Worm (Caenorhabditis elegans): ENCODE data around the gene clec-170.

The clec-170 gene

ce11 chrIV:1274583-1274982 lies 7.9 kb downstream of the clec-170 start, which contains the start of gene C09E9.1 (continued):
- TF ChIP-seq lin-54 (GFP tag; optimal IDR thresholded peaks at IDR 0.05) (peak; percentile 79), ztf-28 (GFP tag; IDR thresholded peaks at IDR 0.05) (no peak), pbrm-1 (GFP tag; IDR thresholded peaks at IDR 0.05) (peak; percentile 53; the same call in 1 of the 2 replicates), tbp1 (GFP tag; optimal IDR thresholded peaks at IDR 0.05) (no peak), zfh-2 (GFP tag; conservative IDR thresholded peaks at IDR 0.05) (peak; percentile 88), rcor-1 (GFP tag; IDR thresholded peaks at IDR 0.05) (no peak), madf-6 (GFP tag; IDR thresholded peaks at IDR 0.05) (peak; percentile 67), die-1 (tag; optimal IDR thresholded peaks at IDR 0.05) (no peak), lsl-1 (GFP tag; optimal IDR thresholded peaks at IDR 0.05) (peak; percentile 74), ekl-4 (GFP tag; IDR thresholded peaks at IDR 0.05) (peak; percentile 61), lin-35 (GFP tag; optimal IDR thresholded peaks at IDR 0.05) (peak in 1 of 3 experiments; percentile 51), F23B12.7 (tag; optimal IDR thresholded peaks at IDR 0.05; ENCODE audit: insufficient read depth) (peak; percentile 19), hlh-12 (tag; optimal IDR thresholded peaks at IDR 0.05) (no peak), nhr-90 (tag; optimal IDR thresholded peaks at IDR 0.05) (no peak), B0261.1 (tag; optimal IDR thresholded peaks at IDR 0.05) (no peak)

ce11 chrIV:1275910-1276309 lies 9.2 kb downstream of the clec-170 start:
- TF ChIP-seq unc-62 (GFP tag; optimal IDR thresholded peaks at IDR 0.05) = no peak
- no peak for TF ChIP-seq aptf-2 (GFP tag; conservative IDR thresholded peaks at IDR 0.05)
- TF ChIP-seq bed-1 (GFP tag; IDR thresholded peaks at IDR 0.05) = no peak
- TF ChIP-seq F49E8.2 (tag; optimal IDR thresholded peaks at IDR 0.05; ENCODE audit: insufficient read depth) = no peak
- no peak for TF ChIP-seq D2030.7 (GFP tag; IDR thresholded peaks at IDR 0.05)
- TF ChIP-seq aptf-3 (GFP tag; IDR thresholded peaks at IDR 0.05) = no peak
- no peak for TF ChIP-seq mes-4 (tag; optimal IDR thresholded peaks at IDR 0.05)
- TF ChIP-seq Y95B8A.8 (GFP tag; IDR thresholded peaks at IDR 0.05) = no peak
- TF ChIP-seq F57A8.1 (GFP tag; optimal IDR thresholded peaks at IDR 0.05) = no peak
- 0 out of 2 replicates have a peak, but pooled peaks have one; percentile 11 for TF ChIP-seq mcd-1 (GFP tag; IDR thresholded peaks at IDR 0.05)
- no peak for TF ChIP-seq cebp-1 (GFP tag; IDR thresholded peaks at IDR 0.05)
- TF ChIP-seq cebp-1 (tag; optimal IDR thresholded peaks at IDR 0.05) = peak; percentile 82
- no peak for TF ChIP-seq pha-4 (tag; optimal IDR thresholded peaks at IDR 0.05)
- TF ChIP-seq F22D6.2 (tag; optimal IDR thresholded peaks at IDR 0.05) = no peak
- no peak for TF ChIP-seq snpc-4 (GFP tag; optimal IDR thresholded peaks at IDR 0.05)
- TF ChIP-seq snpc-4 (tag; optimal IDR thresholded peaks at IDR 0.05) = no peak
- TF ChIP-seq B0019.2 (GFP tag; conservative IDR thresholded peaks at IDR 0.05) = peak; percentile 89
- TF ChIP-seq ceh-100 (GFP tag; IDR thresholded peaks at IDR 0.05) = no peak
- no peak for TF ChIP-seq T26A5.8 (tag; optimal IDR thresholded peaks at IDR 0.05)
- no peak for TF ChIP-seq akir-1 (GFP tag; optimal IDR thresholded peaks at IDR 0.05)
- peak; percentile 63 for TF ChIP-seq lsl-1 (GFP tag; optimal IDR thresholded peaks at IDR 0.05)
- TF ChIP-seq hrde-1 (tag; optimal IDR thresholded peaks at IDR 0.05; ENCODE audit: borderline replicate concordance) = no peak
- no peak for TF ChIP-seq ztf-22 (GFP tag; optimal IDR thresholded peaks at IDR 0.05)
- no peak for TF ChIP-seq F55B11.4 (tag; optimal IDR thresholded peaks at IDR 0.05; ENCODE audit: borderline replicate concordance, insufficient read depth)
- no peak for TF ChIP-seq madf-10 (tag; optimal IDR thresholded peaks at IDR 0.05)
- TF ChIP-seq ceh-91 (GFP tag; IDR thresholded peaks at IDR 0.05) = no peak
- no peak for TF ChIP-seq unc-130 (GFP tag; optimal IDR thresholded peaks at IDR 0.05)
- TF ChIP-seq lin-54 (GFP tag; optimal IDR thresholded peaks at IDR 0.05) = peak; percentile 18
- no peak for TF ChIP-seq K12H6.12 (tag; optimal IDR thresholded peaks at IDR 0.05)
- TF ChIP-seq nfyb-1 (GFP tag; IDR thresholded peaks at IDR 0.05) = no peak
- no peak for TF ChIP-seq die-1 (tag; optimal IDR thresholded peaks at IDR 0.05)

All from whole organism, young adult.